Fruit fly (Drosophila melanogaster) whole organism, embryonic: Measurements from ENCODE around the gene Muc14A.

ENCODE experiments used
- B-H2 ChIP-seq: fragments of 200-800 bp; sonication (Bioruptor generic); optimal IDR thresholded peaks from 2 replicates; lab custom pipeline; 2018; ENCODE audit warnings: missing biosample characterization, mild to moderate bottlenecking, missing genetic modification characterization
- CG10462 ChIP-seq: fragments of 200-800 bp; sonication (Bioruptor generic); optimal IDR thresholded peaks from 2 replicates; lab custom pipeline; 2016; ENCODE audit warnings: missing biosample characterization, missing genetic modification characterization
- CG11085 ChIP-seq: fragments of 200-800 bp; sonication (Bioruptor generic); IDR thresholded peaks from 2 replicates; pipeline ENCODE4 v1.3.6; 2022; ENCODE audit warnings: missing biosample characterization, missing genetic modification characterization
- CG11696 ChIP-seq: fragments of 200-800 bp; sonication (Bioruptor generic); IDR thresholded peaks from 2 replicates; pipeline ENCODE4 v1.3.6; 2022; ENCODE audit warnings: missing biosample characterization, missing genetic modification characterization
- CG12071 ChIP-seq: fragments of 200-800 bp; sonication (Bioruptor generic); optimal IDR thresholded peaks from 3 replicates; lab custom pipeline; 2018; ENCODE audit warnings: missing biosample characterization, mild to moderate bottlenecking, missing genetic modification characterization
- CG16863 ChIP-seq: fragments of 200-800 bp; sonication (Bioruptor generic); optimal IDR thresholded peaks from 3 replicates; lab custom pipeline; 2016; ENCODE audit warnings: missing biosample characterization, missing genetic modification characterization
- CG17385 ChIP-seq: fragments of 200-800 bp; sonication (Bioruptor generic); optimal IDR thresholded peaks from 3 replicates; lab custom pipeline; 2018; ENCODE audit warnings: missing biosample characterization, mild to moderate bottlenecking, missing genetic modification characterization
- CG17912 ChIP-seq: fragments of 200-800 bp; sonication (Bioruptor generic); optimal IDR thresholded peaks from 2 replicates; lab custom pipeline; 2018; ENCODE audit warnings: missing biosample characterization, mild to moderate bottlenecking, missing genetic modification characterization
- CG18599 ChIP-seq: fragments of 200-800 bp; sonication (Bioruptor generic); optimal IDR thresholded peaks from 3 replicates; lab custom pipeline; 2017; ENCODE audit warnings: missing biosample characterization, missing genetic modification characterization, mild to moderate bottlenecking, moderate library complexity, missing genetic modification reagents
- CG2199 ChIP-seq: fragments of 200-800 bp; sonication (Bioruptor generic); IDR thresholded peaks from 3 replicates; pipeline ENCODE4 v1.3.6; 2022; ENCODE audit warnings: missing biosample characterization, missing genetic modification characterization
- CG2202 ChIP-seq: fragments of 200-800 bp; sonication (Bioruptor generic); optimal IDR thresholded peaks from 2 replicates; lab custom pipeline; 2018; ENCODE audit warnings: missing biosample characterization, mild to moderate bottlenecking, missing genetic modification characterization
- CG31388 ChIP-seq: fragments of 200-800 bp; sonication (Bioruptor generic); optimal IDR thresholded peaks from 2 replicates; lab custom pipeline; 2016; ENCODE audit warnings: missing biosample characterization, missing genetic modification characterization
- CG31441 ChIP-seq: fragments of 200-800 bp; sonication (Bioruptor generic); IDR thresholded peaks from 2 replicates; pipeline ENCODE4 v1.3.6; 2022; ENCODE audit warnings: missing biosample characterization, missing genetic modification characterization
- CG7372 ChIP-seq: fragments of 200-800 bp; sonication (Bioruptor generic); IDR thresholded peaks from 2 replicates; pipeline ENCODE4 v1.3.6; 2022; ENCODE audit warnings: missing biosample characterization, missing genetic modification characterization
- CG9932 ChIP-seq: fragments of 200-800 bp; sonication (Bioruptor generic); IDR thresholded peaks from 2 replicates; pipeline ENCODE4 v1.3.6; 2022; ENCODE audit warnings: missing biosample characterization, missing genetic modification characterization
- CTCF ChIP-seq: fragments of 200-800 bp; sonication (Bioruptor generic); optimal IDR thresholded peaks from 2 replicates; lab custom pipeline; 2017; ENCODE audit warnings: missing biosample characterization, mild to moderate bottlenecking, missing genetic modification characterization, moderate library complexity
- Dbx ChIP-seq: fragments of 200-800 bp; sonication (Bioruptor generic); IDR thresholded peaks from 3 replicates; pipeline ENCODE4 v1.3.6; 2022; ENCODE audit warnings: missing biosample characterization, missing genetic modification characterization
- HLH3B ChIP-seq: fragments of 200-800 bp; sonication (Bioruptor generic); IDR thresholded peaks from 2 replicates; pipeline ENCODE4 v1.3.6; 2022; ENCODE audit warnings: missing biosample characterization, missing genetic modification characterization
- HmgZ ChIP-seq: fragments of 200-800 bp; sonication (Bioruptor generic); optimal IDR thresholded peaks from 2 replicates; lab custom pipeline; 2018; ENCODE audit warnings: missing biosample characterization, mild to moderate bottlenecking, missing genetic modification characterization
- Hmr ChIP-seq: fragments of 200-800 bp; sonication (Bioruptor generic); optimal IDR thresholded peaks from 3 replicates; lab custom pipeline; 2017; ENCODE audit warnings: mild to moderate bottlenecking, missing biosample characterization, missing genetic modification reagents, missing genetic modification characterization
- Kr ChIP-seq: fragments of 200-800 bp; sonication (Bioruptor generic); optimal IDR thresholded peaks from 2 replicates; lab custom pipeline; 2017; ENCODE audit warnings: missing biosample characterization, mild to moderate bottlenecking, missing genetic modification characterization
- Lhr ChIP-seq: fragments of 200-800 bp; sonication (Bioruptor generic); optimal IDR thresholded peaks from 3 replicates; lab custom pipeline; 2017; ENCODE audit warnings: mild to moderate bottlenecking, missing biosample characterization, missing genetic modification reagents, missing genetic modification characterization
- Med ChIP-seq: fragments of 200-800 bp; sonication (Bioruptor generic); peaks from one replicate; lab custom pipeline; 2016; ENCODE audit warnings: missing biosample characterization, missing genetic modification characterization, mild to moderate bottlenecking, inconsistent platforms, moderate library complexity
- Mrtf ChIP-seq: fragments of 200-800 bp; sonication (Bioruptor generic); IDR thresholded peaks from 3 replicates; pipeline ENCODE4 v1.3.6; 2022; ENCODE audit warnings: missing biosample characterization, missing genetic modification characterization
- Pdp1 ChIP-seq, 2 experiments: fragments of 200-800 bp; sonication (Bioruptor generic); optimal IDR thresholded peaks; 3 replicates each; lab custom pipeline; 2016; ENCODE audit warnings: missing biosample characterization in 2 of 2, missing genetic modification characterization in 2 of 2, mild to moderate bottlenecking in 1 of 2, moderate library complexity in 1 of 2
- Sox102F ChIP-seq: fragments of 200-800 bp; sonication (Bioruptor generic); optimal IDR thresholded peaks from 2 replicates; lab custom pipeline; 2018; ENCODE audit warnings: missing biosample characterization, mild to moderate bottlenecking, missing genetic modification characterization, moderate library complexity
- aop ChIP-seq: fragments of 200-800 bp; sonication (Bioruptor generic); IDR thresholded peaks from 2 replicates; pipeline ENCODE4 v1.3.6; 2022; ENCODE audit warnings: missing biosample characterization, missing genetic modification characterization
- ase ChIP-seq: fragments of 200-800 bp; sonication (Bioruptor generic); IDR thresholded peaks from 3 replicates; pipeline ENCODE4 v1.3.6; 2022; ENCODE audit warnings: missing biosample characterization, missing genetic modification characterization
- bcd ChIP-seq: fragments of 200-800 bp; sonication (Bioruptor generic); optimal IDR thresholded peaks from 2 replicates; lab custom pipeline; 2017; ENCODE audit warnings: missing biosample characterization, mild to moderate bottlenecking, missing genetic modification characterization
- ci ChIP-seq: fragments of 200-800 bp; sonication (Bioruptor generic); IDR thresholded peaks from 3 replicates; pipeline ENCODE4 v1.3.6; 2022; ENCODE audit warnings: missing biosample characterization, missing genetic modification characterization
- dysf ChIP-seq: fragments of 200-800 bp; sonication (Bioruptor generic); IDR thresholded peaks from 3 replicates; pipeline ENCODE4 v1.3.6; 2022; ENCODE audit warnings: missing biosample characterization, missing genetic modification characterization
- gem ChIP-seq: fragments of 200-800 bp; sonication (Bioruptor generic); optimal IDR thresholded peaks from 2 replicates; lab custom pipeline; 2019; ENCODE audit warnings: missing biosample characterization, mild to moderate bottlenecking, missing genetic modification characterization, moderate library complexity
- ind ChIP-seq: fragments of 200-800 bp; sonication (Bioruptor generic); optimal IDR thresholded peaks from 3 replicates; lab custom pipeline; 2016; ENCODE audit warnings: missing biosample characterization, missing genetic modification characterization
- insv ChIP-seq, 2 experiments: fragments of 200-800 bp; sonication (Bioruptor generic); optimal IDR thresholded peaks; 3 replicates each; lab custom pipeline; 2016 to 2018; ENCODE audit warnings: missing biosample characterization in 2 of 2, missing genetic modification characterization in 2 of 2
- inv ChIP-seq: fragments of 200-800 bp; sonication (Bioruptor generic); IDR thresholded peaks from 2 replicates; pipeline ENCODE4 v1.3.6; 2022; ENCODE audit warnings: missing biosample characterization, missing genetic modification characterization; ENCODE audit not compliant: partially characterized antibody
- ken ChIP-seq: fragments of 200-800 bp; sonication (Bioruptor generic); IDR thresholded peaks from 3 replicates; pipeline ENCODE4 v1.3.6; 2022; ENCODE audit warnings: missing biosample characterization, missing genetic modification characterization
- mam ChIP-seq: fragments of 200-800 bp; sonication (Bioruptor generic); optimal IDR thresholded peaks from 3 replicates; lab custom pipeline; 2016; ENCODE audit warnings: missing biosample characterization, missing genetic modification characterization
- mirr ChIP-seq: fragments of 200-800 bp; sonication (Bioruptor generic); optimal IDR thresholded peaks from 3 replicates; lab custom pipeline; 2018; ENCODE audit warnings: missing biosample characterization, mild to moderate bottlenecking, missing genetic modification characterization
- onecut ChIP-seq: fragments of 200-800 bp; sonication (Bioruptor generic); IDR thresholded peaks from 2 replicates; pipeline ENCODE4 v1.3.6; 2022; ENCODE audit warnings: missing biosample characterization, missing genetic modification characterization
- p53 ChIP-seq: fragments of 200-800 bp; sonication (Bioruptor generic); optimal IDR thresholded peaks from 2 replicates; lab custom pipeline; 2016; ENCODE audit warnings: missing biosample characterization, missing genetic modification characterization
- schlank ChIP-seq: fragments of 200-800 bp; sonication (Bioruptor generic); optimal IDR thresholded peaks from 2 replicates; lab custom pipeline; 2018; ENCODE audit warnings: missing biosample characterization, mild to moderate bottlenecking, missing genetic modification characterization
- sens ChIP-seq: fragments of 200-800 bp; sonication (Bioruptor generic); peaks from one replicate; lab custom pipeline; 2016; ENCODE audit warnings: missing biosample characterization, missing genetic modification characterization
- sisA ChIP-seq: fragments of 200-800 bp; sonication (Bioruptor generic); IDR thresholded peaks from 2 replicates; pipeline ENCODE4 v1.3.6; 2022; ENCODE audit warnings: missing biosample characterization, missing genetic modification characterization
- slp2 ChIP-seq: fragments of 200-800 bp; sonication (Bioruptor generic); optimal IDR thresholded peaks from 2 replicates; lab custom pipeline; 2016; ENCODE audit warnings: missing biosample characterization, missing genetic modification characterization
- stwl ChIP-seq: fragments of 200-800 bp; sonication (Bioruptor generic); optimal IDR thresholded peaks from 3 replicates; lab custom pipeline; 2018; ENCODE audit warnings: missing biosample characterization, mild to moderate bottlenecking, missing genetic modification characterization, moderate library complexity
- tgo ChIP-seq: fragments of 200-800 bp; sonication (Bioruptor generic); IDR thresholded peaks from 3 replicates; pipeline ENCODE4 v1.3.6; 2022; ENCODE audit warnings: missing biosample characterization, missing genetic modification characterization
- trh ChIP-seq: fragments of 200-800 bp; sonication (Bioruptor generic); optimal IDR thresholded peaks from 2 replicates; lab custom pipeline; 2016; ENCODE audit warnings: missing biosample characterization, missing genetic modification characterization
- twi ChIP-seq: fragments of 200-800 bp; optimal IDR thresholded peaks from 2 replicates; lab custom pipeline; 2019; ENCODE audit warnings: missing biosample characterization, mild to moderate bottlenecking, missing genetic modification characterization, moderate library complexity
- vvl ChIP-seq: fragments of 200-800 bp; sonication (Bioruptor generic); IDR thresholded peaks from 2 replicates; pipeline ENCODE4 v1.3.6; 2022; ENCODE audit warnings: missing biosample characterization, missing genetic modification characterization
- wdn ChIP-seq: fragments of 200-800 bp; sonication (Bioruptor generic); IDR thresholded peaks from 2 replicates; pipeline ENCODE4 v1.3.6; 2022; ENCODE audit warnings: missing biosample characterization, missing genetic modification characterization

The Muc14A gene

dm6 chrX:16104738-16105426 lies 96.0 kb downstream of the Muc14A start, which contains the start of the genes CG42353 and CG42354 (continued):
- TF ChIP-seq slp2 (GFP tag; lab: Kevin White, UChicago) = peak; percentile 63
- TF ChIP-seq HmgZ = peak; percentile 96
- TF ChIP-seq trh = peak; percentile 87
- TF ChIP-seq B-H2 = peak; percentile 94
- TF ChIP-seq Mrtf (GFP tag; lab: Robert Waterston, UW) = peak; percentile 90
- TF ChIP-seq inv (GFP tag; lab: Robert Waterston, UW) = no peak
- peak; percentile 79 for TF ChIP-seq mam (GFP tag; lab: Kevin White, UChicago)
- peak; percentile 97 for TF ChIP-seq Hmr (GFP tag; lab: Kevin White, UChicago)
- peak; percentile 94 for TF ChIP-seq HLH3B
- peak; percentile 92 for TF ChIP-seq CG17385 (GFP tag; lab: Kevin White, UChicago)
- TF ChIP-seq CG12071 (GFP tag; lab: Kevin White, UChicago) = peak; percentile 92
- peak; percentile 54 to 77 for TF ChIP-seq Pdp1 (GFP tag; optimal IDR thresholded peaks at IDR 0.05; lab: Kevin White, UChicago)
- TF ChIP-seq CG31441 = peak; percentile 91
- peak; percentile 93 for TF ChIP-seq CG2202 (tag; lab: Kevin White, UChicago)
- peak; percentile 61 for TF ChIP-seq Kr (GFP tag; lab: Kevin White, UChicago)

dm6 chrX:16105715-16106114 lies 96.8 kb downstream of the Muc14A start:
- TF ChIP-seq CG31388 (GFP tag; lab: Kevin White, UChicago) = no peak
- peak; percentile 51 for TF ChIP-seq onecut (GFP tag; lab: Robert Waterston, UW)
- 0 out of 3 replicates have a peak, but pooled peaks have one; percentile 28 for TF ChIP-seq Dbx (GFP tag; lab: Robert Waterston, UW)
- peak; percentile 50; the same call in 1 of the 3 replicates for TF ChIP-seq CG2199 (GFP tag; lab: Robert Waterston, UW)
- peak; percentile 95 for TF ChIP-seq Med (GFP tag; lab: Kevin White, UChicago)
- TF ChIP-seq dysf (GFP tag; lab: Robert Waterston, UW) = peak; percentile 66; the same call in 2 of the 3 replicates
- peak; percentile 98 for TF ChIP-seq CTCF (GFP tag; lab: Kevin White, UChicago)
- peak; percentile 48 for TF ChIP-seq sisA (GFP tag; lab: Robert Waterston, UW)
- TF ChIP-seq p53 (GFP tag; lab: Kevin White, UChicago) = peak; percentile 53
- peak; percentile 53; the same call in 2 of the 3 replicates for TF ChIP-seq ase (GFP tag; lab: Robert Waterston, UW)
- no peak for TF ChIP-seq CG7372 (GFP tag; lab: Robert Waterston, UW)
- TF ChIP-seq wdn (GFP tag; lab: Robert Waterston, UW) = no peak
- TF ChIP-seq tgo = peak; percentile 40
- 0 out of 3 replicates have a peak, but pooled peaks have one; percentile 35 for TF ChIP-seq ken (GFP tag; lab: Robert Waterston, UW)
- TF ChIP-seq CG16863 (GFP tag; lab: Kevin White, UChicago) = no peak
- TF ChIP-seq Lhr (GFP tag; lab: Kevin White, UChicago) = peak; percentile 41
- TF ChIP-seq Mrtf (GFP tag; lab: Robert Waterston, UW) = peak; percentile 62; the same call in 2 of the 3 replicates
- TF ChIP-seq CG10462 (GFP tag; lab: Kevin White, UChicago) = no peak
- peak; percentile 56 for TF ChIP-seq CG9932
- TF ChIP-seq aop = no peak
- TF ChIP-seq gem (tag; lab: Kevin White, UChicago) = peak; percentile 19
- TF ChIP-seq ci (GFP tag; lab: Robert Waterston, UW) = peak; percentile 76
- peak; percentile 30 for TF ChIP-seq Sox102F (GFP tag; lab: Kevin White, UChicago)
- TF ChIP-seq CG11085 (GFP tag; lab: Robert Waterston, UW) = peak; percentile 62
- TF ChIP-seq stwl (tag; lab: Kevin White, UChicago) = peak; percentile 31
- peak; percentile 53 for TF ChIP-seq slp2 (GFP tag; lab: Kevin White, UChicago)
- peak; percentile 66 for TF ChIP-seq vvl
- TF ChIP-seq CG18599 (GFP tag; lab: Kevin White, UChicago) = no peak
- no peak for TF ChIP-seq bcd (GFP tag; lab: Kevin White, UChicago)
- no peak for TF ChIP-seq schlank (tag; lab: Kevin White, UChicago)
- TF ChIP-seq insv (GFP tag; optimal IDR thresholded peaks at IDR 0.05; lab: Kevin White, UChicago) = peak in 1 of 2 experiments; percentile 29
- TF ChIP-seq sens (GFP tag; lab: Kevin White, UChicago) = peak; percentile 80
- TF ChIP-seq CG11696 (GFP tag; lab: Robert Waterston, UW) = 0 out of 2 replicates have a peak, but pooled peaks have one; percentile 19
- no peak for TF ChIP-seq twi (tag; lab: Kevin White, UChicago)
- peak; percentile 12 for TF ChIP-seq ind
- peak; percentile 26 for TF ChIP-seq CG17912
- peak; percentile 3 for TF ChIP-seq mirr (GFP tag; lab: Kevin White, UChicago)
